Fruit fly (Drosophila melanogaster) whole organism, prepupa: ENCODE measurements around the gene CG32091.

ENCODE experiments used
- CG10669 ChIP-seq: fragments of 200-800 bp; sonication (Bioruptor generic); optimal IDR thresholded peaks from 3 replicates; lab custom pipeline; 2018; ENCODE audit warnings: missing biosample characterization, mild to moderate bottlenecking, missing genetic modification characterization, moderate library complexity
- CG11294 ChIP-seq: fragments of 200-800 bp; sonication (Bioruptor generic); IDR thresholded peaks from 2 replicates; pipeline ENCODE4 v1.3.6; 2022; ENCODE audit warnings: missing biosample characterization, missing genetic modification characterization
- CG11762 ChIP-seq: fragments of 200-800 bp; sonication (Bioruptor generic); optimal IDR thresholded peaks from 3 replicates; lab custom pipeline; 2016; ENCODE audit warnings: missing biosample characterization, missing genetic modification characterization; ENCODE audit not compliant: insufficient read depth
- CG11902 ChIP-seq: fragments of 200-800 bp; sonication (Bioruptor generic); optimal IDR thresholded peaks from 3 replicates; lab custom pipeline; 2016; ENCODE audit warnings: missing biosample characterization, missing genetic modification characterization
- CG15336 ChIP-seq: fragments of 200-800 bp; sonication (Bioruptor generic); IDR thresholded peaks from 2 replicates; pipeline ENCODE4 v1.3.6; 2022; ENCODE audit warnings: missing biosample characterization, missing genetic modification characterization
- CG1621 ChIP-seq: fragments of 200-800 bp; sonication (Bioruptor generic); optimal IDR thresholded peaks from 3 replicates; lab custom pipeline; 2018; ENCODE audit warnings: missing biosample characterization, mild to moderate bottlenecking, missing genetic modification characterization
- CG16779 ChIP-seq: fragments of 200-800 bp; sonication (Bioruptor generic); optimal IDR thresholded peaks from 3 replicates; lab custom pipeline; 2017; ENCODE audit warnings: missing biosample characterization, mild to moderate bottlenecking, missing genetic modification characterization
- CG3032 ChIP-seq: fragments of 200-800 bp; optimal IDR thresholded peaks from 2 replicates; lab custom pipeline; 2019; ENCODE audit warnings: missing biosample characterization, mild to moderate bottlenecking, missing genetic modification characterization, moderate library complexity
- CG31627 ChIP-seq: fragments of 200-800 bp; sonication (Bioruptor generic); optimal IDR thresholded peaks from 3 replicates; lab custom pipeline; 2016; ENCODE audit warnings: missing biosample characterization, missing genetic modification characterization
- CG34406 ChIP-seq: fragments of 200-800 bp; sonication (Bioruptor generic); optimal IDR thresholded peaks from 3 replicates; lab custom pipeline; 2016; ENCODE audit warnings: missing biosample characterization, missing genetic modification characterization
- CG3919 ChIP-seq: fragments of 200-800 bp; sonication (Bioruptor generic); optimal IDR thresholded peaks from 3 replicates; lab custom pipeline; 2016; ENCODE audit warnings: missing biosample characterization, missing genetic modification characterization
- CG6163 ChIP-seq: fragments of 200-800 bp; sonication (Bioruptor generic); IDR thresholded peaks from 3 replicates; pipeline ENCODE4 v1.3.6; 2022; ENCODE audit warnings: missing biosample characterization, missing genetic modification characterization
- CG6276 ChIP-seq: fragments of 200-800 bp; sonication (Bioruptor generic); optimal IDR thresholded peaks from 2 replicates; lab custom pipeline; 2017; ENCODE audit warnings: missing biosample characterization, mild to moderate bottlenecking, missing genetic modification characterization
- CG6792 ChIP-seq: fragments of 200-800 bp; sonication (Bioruptor generic); optimal IDR thresholded peaks from 3 replicates; lab custom pipeline; 2016; ENCODE audit warnings: missing biosample characterization, missing genetic modification characterization
- CG6808 ChIP-seq: fragments of 200-800 bp; sonication (Bioruptor generic); optimal IDR thresholded peaks from 3 replicates; lab custom pipeline; 2017; ENCODE audit warnings: missing biosample characterization, missing genetic modification characterization, mild to moderate bottlenecking, moderate library complexity, missing genetic modification reagents
- CG6854 ChIP-seq: fragments of 200-800 bp; sonication (Bioruptor generic); optimal IDR thresholded peaks from 2 replicates; lab custom pipeline; 2017; ENCODE audit warnings: missing biosample characterization, mild to moderate bottlenecking, missing genetic modification characterization
- CG7368 ChIP-seq: fragments of 200-800 bp; sonication (Bioruptor generic); optimal IDR thresholded peaks from 3 replicates; lab custom pipeline; 2016; ENCODE audit warnings: missing biosample characterization, missing genetic modification characterization
- CG8119 ChIP-seq: fragments of 200-800 bp; sonication (Bioruptor generic); IDR thresholded peaks from 3 replicates; pipeline ENCODE4 v1.3.6; 2022; ENCODE audit warnings: missing biosample characterization, missing genetic modification characterization
- CG8319 ChIP-seq: fragments of 200-800 bp; sonication (Bioruptor generic); optimal IDR thresholded peaks from 3 replicates; lab custom pipeline; 2016; ENCODE audit warnings: missing biosample characterization, missing genetic modification characterization
- CG8632 ChIP-seq: fragments of 200-800 bp; sonication (Bioruptor generic); optimal IDR thresholded peaks from 3 replicates; lab custom pipeline; 2016; ENCODE audit warnings: missing biosample characterization, missing genetic modification characterization
- CG9139 ChIP-seq: fragments of 200-800 bp; sonication (Bioruptor generic); optimal IDR thresholded peaks from 3 replicates; lab custom pipeline; 2017; ENCODE audit warnings: missing biosample characterization, mild to moderate bottlenecking, missing genetic modification characterization
- Eip78C ChIP-seq: fragments of 200-800 bp; sonication (Bioruptor generic); peaks from one replicate; lab custom pipeline; 2016; ENCODE audit warnings: missing biosample characterization, missing genetic modification characterization
- Eip93F ChIP-seq: fragments of 200-800 bp; sonication (Bioruptor generic); optimal IDR thresholded peaks from 2 replicates; lab custom pipeline; 2016; ENCODE audit warnings: missing biosample characterization, mild to moderate bottlenecking, missing genetic modification characterization
- Ets21C ChIP-seq: fragments of 200-800 bp; sonication (Bioruptor generic); optimal IDR thresholded peaks from 3 replicates; lab custom pipeline; 2016; ENCODE audit warnings: missing biosample characterization, missing genetic modification characterization
- Ets96B ChIP-seq: fragments of 200-800 bp; optimal IDR thresholded peaks from 2 replicates; lab custom pipeline; 2019; ENCODE audit warnings: missing biosample characterization, mild to moderate bottlenecking, missing genetic modification characterization, moderate library complexity
- Gug ChIP-seq: fragments of 200-800 bp; sonication (Bioruptor generic); IDR thresholded peaks from 2 replicates; pipeline ENCODE4 v1.3.6; 2022; ENCODE audit warnings: missing biosample characterization, missing genetic modification characterization
- Hr38 ChIP-seq: sonication (Bioruptor generic); optimal IDR thresholded peaks from 2 replicates; lab custom pipeline; 2016; ENCODE audit warnings: missing biosample characterization, missing genetic modification characterization
- Hr4 ChIP-seq: fragments of 200-800 bp; sonication (Bioruptor generic); optimal IDR thresholded peaks from 3 replicates; lab custom pipeline; 2016; ENCODE audit warnings: missing biosample characterization, missing genetic modification characterization
- Lpt ChIP-seq: fragments of 200-800 bp; sonication (Bioruptor generic); optimal IDR thresholded peaks from 3 replicates; lab custom pipeline; 2016; ENCODE audit warnings: missing biosample characterization, missing genetic modification characterization
- Met ChIP-seq: fragments of 200-800 bp; sonication (Bioruptor generic); optimal IDR thresholded peaks from 3 replicates; lab custom pipeline; 2016; ENCODE audit warnings: missing biosample characterization, missing genetic modification characterization
- OdsH ChIP-seq: fragments of 200-800 bp; sonication (Bioruptor generic); optimal IDR thresholded peaks from 3 replicates; lab custom pipeline; 2016; ENCODE audit warnings: missing biosample characterization, missing genetic modification characterization
- Sox14 ChIP-seq: fragments of 200-800 bp; sonication (Bioruptor generic); optimal IDR thresholded peaks from 3 replicates; lab custom pipeline; 2016; ENCODE audit warnings: missing biosample characterization, missing genetic modification characterization
- achi ChIP-seq: fragments of 200-800 bp; sonication (Bioruptor generic); optimal IDR thresholded peaks from 3 replicates; lab custom pipeline; 2016; ENCODE audit warnings: missing biosample characterization, missing genetic modification characterization
- acj6 ChIP-seq: fragments of 200-800 bp; sonication (Bioruptor generic); optimal IDR thresholded peaks from 3 replicates; lab custom pipeline; 2016; ENCODE audit warnings: missing biosample characterization, missing genetic modification characterization
- cyc ChIP-seq: fragments of 200-800 bp; sonication (Bioruptor generic); optimal IDR thresholded peaks from 3 replicates; lab custom pipeline; 2016; ENCODE audit warnings: missing biosample characterization, missing genetic modification characterization
- dsx ChIP-seq: fragments of 200-800 bp; optimal IDR thresholded peaks from 3 replicates; lab custom pipeline; 2019; ENCODE audit warnings: missing biosample characterization, mild to moderate bottlenecking, missing genetic modification characterization, moderate library complexity; ENCODE audit not compliant: poor library complexity, severe bottlenecking
- eg ChIP-seq: fragments of 200-800 bp; sonication (Bioruptor generic); IDR thresholded peaks from 3 replicates; pipeline ENCODE4 v1.3.6; 2022; ENCODE audit warnings: missing biosample characterization, missing genetic modification characterization
- esn ChIP-seq: fragments of 200-800 bp; sonication (Bioruptor generic); optimal IDR thresholded peaks from 2 replicates; lab custom pipeline; 2016; ENCODE audit warnings: missing biosample characterization, mild to moderate bottlenecking, missing genetic modification characterization, moderate library complexity
- fd59A ChIP-seq: fragments of 200-800 bp; sonication (Bioruptor generic); optimal IDR thresholded peaks from 2 replicates; lab custom pipeline; 2017; ENCODE audit warnings: missing biosample characterization, mild to moderate bottlenecking, missing genetic modification characterization, missing genetic modification reagents
- fkh ChIP-seq: fragments of 200-800 bp; sonication (Bioruptor generic); optimal IDR thresholded peaks from 3 replicates; lab custom pipeline; 2017; ENCODE audit warnings: missing biosample characterization, mild to moderate bottlenecking, missing genetic modification characterization, moderate library complexity
- lz ChIP-seq: fragments of 200-800 bp; sonication (Bioruptor generic); optimal IDR thresholded peaks from 3 replicates; lab custom pipeline; 2016; ENCODE audit warnings: missing biosample characterization, missing genetic modification characterization
- net ChIP-seq: fragments of 200-800 bp; sonication (Bioruptor generic); optimal IDR thresholded peaks from 3 replicates; lab custom pipeline; 2016; ENCODE audit warnings: missing biosample characterization, missing genetic modification characterization
- salr ChIP-seq, 2 experiments: fragments of 200-800 bp; sonication (Bioruptor generic); optimal IDR thresholded peaks; 3 replicates each; lab custom pipeline; 2016 to 2018; ENCODE audit warnings: missing biosample characterization in 2 of 2, missing genetic modification characterization in 2 of 2, mild to moderate bottlenecking in 1 of 2
- ss ChIP-seq, 2 experiments: fragments of 200-800 bp; sonication (Bioruptor generic); optimal IDR thresholded peaks; 2 replicates in 1 of 2; 3 replicates in 1 of 2; lab custom pipeline; 2017 to 2018; ENCODE audit warnings: mild to moderate bottlenecking in 2 of 2, missing biosample characterization in 2 of 2, missing genetic modification characterization in 2 of 2, moderate library complexity in 1 of 2
- svp ChIP-seq: fragments of 200-800 bp; sonication (Bioruptor generic); peaks from one replicate; lab custom pipeline; 2016; ENCODE audit warnings: missing biosample characterization, missing genetic modification characterization
- topi ChIP-seq: fragments of 200-800 bp; sonication (Bioruptor generic); optimal IDR thresholded peaks from 3 replicates; lab custom pipeline; 2016; ENCODE audit warnings: missing biosample characterization, missing genetic modification characterization

CG32091 gene

DNA sequence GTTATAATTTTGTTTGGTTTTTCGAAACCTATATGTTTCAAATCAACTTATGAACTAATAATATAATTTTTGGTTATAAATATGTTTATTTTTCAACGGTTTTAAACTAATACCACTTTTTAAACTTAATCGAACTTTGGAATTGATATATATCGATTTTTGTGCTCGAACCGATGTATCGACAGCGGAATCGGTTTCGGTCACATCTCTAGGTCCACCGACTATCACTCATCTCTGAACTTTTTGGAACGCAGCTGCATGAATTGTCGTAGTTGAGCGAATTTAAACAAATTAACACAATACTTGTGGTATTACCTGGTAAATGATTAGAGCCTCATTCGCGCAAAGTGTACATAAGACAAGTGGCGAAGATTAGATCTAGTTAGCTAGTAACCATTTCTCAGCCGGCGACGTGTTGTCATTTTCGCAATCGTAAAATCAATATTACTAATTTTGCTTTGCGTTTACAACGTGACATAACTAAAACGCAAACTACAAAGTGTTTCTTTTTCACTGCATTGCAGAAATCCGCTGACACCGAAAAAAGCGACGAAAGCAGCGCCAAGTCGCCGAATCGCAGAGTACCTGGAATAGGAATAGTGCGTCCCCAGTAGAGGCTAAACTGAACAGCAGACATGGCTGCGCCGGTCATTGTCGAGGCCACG lies 3.2 kb upstream of the CG32091 start, which contains the start of gene Apt1:
Gene Apt1, plus strand, starts transcription at position 219 of the 665 bp plus-strand sequence.
- peak; percentile 48 for TF ChIP-seq fkh (GFP tag; lab: Kevin White, UChicago)
- TF ChIP-seq Hr4 (GFP tag; lab: Kevin White, UChicago), result peak; percentile 4
- peak; percentile 4 for TF ChIP-seq OdsH
- TF ChIP-seq CG34406 (GFP tag; lab: Kevin White, UChicago), result no peak
- peak; percentile 11 for TF ChIP-seq lz (GFP tag; lab: Kevin White, UChicago)
- peak; percentile 11 for TF ChIP-seq dsx
- peak; percentile 39 for TF ChIP-seq Eip78C (GFP tag; lab: Kevin White, UChicago)
- no peak for TF ChIP-seq CG6276
- TF ChIP-seq CG11294, result no peak
- TF ChIP-seq CG16779 (tag; lab: Kevin White, UChicago), result no peak
- peak; percentile 27 to 41 for TF ChIP-seq ss (GFP tag; optimal IDR thresholded peaks at IDR 0.05; lab: Kevin White, UChicago)
- no peak for TF ChIP-seq CG10669
- TF ChIP-seq CG8319 (GFP tag; lab: Kevin White, UChicago), result no peak
- peak; percentile 6 for TF ChIP-seq CG3032 (tag; lab: Kevin White, UChicago)
- TF ChIP-seq acj6 (GFP tag; lab: Kevin White, UChicago), result no peak
- no peak for TF ChIP-seq Eip93F (GFP tag; lab: Kevin White, UChicago)
- peak; percentile 68 for TF ChIP-seq svp
- no peak for TF ChIP-seq eg (GFP tag; lab: Robert Waterston, UW)
- TF ChIP-seq esn, result peak; percentile 44

DNA sequence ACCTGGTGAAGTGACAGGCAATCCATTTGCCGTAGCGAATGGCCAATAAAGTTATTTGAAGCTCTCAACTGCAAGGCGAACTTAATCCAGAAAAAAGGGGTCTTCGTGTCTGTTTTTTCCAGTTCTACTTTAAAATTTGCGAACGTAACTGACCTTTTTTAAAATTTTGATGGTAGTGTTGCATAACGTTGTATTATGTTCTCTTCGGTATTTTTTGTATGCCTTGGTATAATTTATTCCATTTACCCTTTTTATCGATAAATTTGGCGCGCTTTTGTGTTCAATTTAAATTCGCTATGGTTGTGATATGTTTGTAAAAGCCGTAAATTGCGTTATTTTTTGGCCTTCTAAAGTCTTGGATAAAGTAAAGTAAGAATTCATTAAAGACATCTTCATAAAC lies 508 bp upstream of the CG32091 start:
- TF ChIP-seq CG11902 (GFP tag; lab: Kevin White, UChicago) (no peak), Ets21C (GFP tag; lab: Kevin White, UChicago) (no peak), CG7368 (GFP tag; lab: Kevin White, UChicago) (no peak), CG3919 (GFP tag; lab: Kevin White, UChicago) (no peak), Lpt (GFP tag; lab: Kevin White, UChicago) (no peak), dsx (no peak), Hr38 (no peak), CG8632 (GFP tag; lab: Kevin White, UChicago) (no peak), CG6854 (no peak), esn (peak; percentile 9), topi (GFP tag; lab: Kevin White, UChicago) (no peak), Gug (GFP tag; lab: Robert Waterston, UW) (no peak), lz (GFP tag; lab: Kevin White, UChicago) (peak; percentile 24), eg (GFP tag; lab: Robert Waterston, UW) (no peak), CG8119 (GFP tag; lab: Robert Waterston, UW) (no peak)

DNA sequence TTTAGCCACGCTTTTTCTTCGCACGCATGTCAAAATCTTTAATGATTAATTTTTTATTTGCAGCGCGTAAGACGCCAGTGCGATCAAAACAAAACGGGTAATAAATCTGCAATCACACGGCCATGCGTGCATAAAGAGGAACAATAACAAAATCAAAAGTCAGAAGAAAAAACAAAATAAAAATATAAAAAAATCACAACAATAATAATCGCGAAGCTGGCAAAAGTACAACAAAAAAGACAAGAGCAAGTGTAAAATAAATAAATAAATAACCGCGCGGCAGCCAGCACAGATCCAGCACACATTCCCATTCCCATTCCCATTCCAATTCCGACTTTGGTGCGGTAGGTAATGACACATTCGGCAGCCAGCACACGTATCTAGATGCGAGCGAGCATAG lies 3.4 kb downstream of the CG32091 start:
- peak; percentile 78 for TF ChIP-seq CG6808
- TF ChIP-seq CG10669, result peak; percentile 42
- no peak for TF ChIP-seq Met (GFP tag; lab: Kevin White, UChicago)
- TF ChIP-seq net (GFP tag; lab: Kevin White, UChicago), result peak; percentile 50
- no peak for TF ChIP-seq fkh (GFP tag; lab: Kevin White, UChicago)
- no peak for TF ChIP-seq cyc
- TF ChIP-seq CG1621 (tag; lab: Kevin White, UChicago), result peak; percentile 71
- peak; percentile 69 for TF ChIP-seq Eip78C (GFP tag; lab: Kevin White, UChicago)
- no peak for TF ChIP-seq CG31627 (GFP tag; lab: Kevin White, UChicago)
- peak; percentile 58 for TF ChIP-seq CG15336
- no peak for TF ChIP-seq CG8319 (GFP tag; lab: Kevin White, UChicago)
- TF ChIP-seq CG11762 (GFP tag; lab: Kevin White, UChicago), result no peak
- TF ChIP-seq eg (GFP tag; lab: Robert Waterston, UW), result peak; percentile 85; the same call in 2 of the 3 replicates
- no peak for TF ChIP-seq CG34406 (GFP tag; lab: Kevin White, UChicago)
- peak; percentile 67 for TF ChIP-seq CG9139 (GFP tag; lab: Kevin White, UChicago)
- TF ChIP-seq CG6163 (GFP tag; lab: Robert Waterston, UW), result peak; percentile 82; the same call in 2 of the 3 replicates
- TF ChIP-seq salr (GFP tag; optimal IDR thresholded peaks at IDR 0.05; lab: Kevin White, UChicago), result no peak
- peak; percentile 13 for TF ChIP-seq CG3919 (GFP tag; lab: Kevin White, UChicago)
- TF ChIP-seq Sox14 (GFP tag; lab: Kevin White, UChicago), result no peak
- TF ChIP-seq Ets96B (tag; lab: Kevin White, UChicago), result peak; percentile 75
- peak; percentile 2 for TF ChIP-seq fd59A (GFP tag; lab: Kevin White, UChicago)
- peak; percentile 25 for TF ChIP-seq Lpt (GFP tag; lab: Kevin White, UChicago)
- TF ChIP-seq CG6792 (GFP tag; lab: Kevin White, UChicago), result no peak
- peak; percentile 75 to 77 for TF ChIP-seq ss (GFP tag; optimal IDR thresholded peaks at IDR 0.05; lab: Kevin White, UChicago)
- TF ChIP-seq achi (GFP tag; lab: Kevin White, UChicago), result peak; percentile 39
- TF ChIP-seq Eip93F (GFP tag; lab: Kevin White, UChicago), result no peak
- TF ChIP-seq CG6276, result peak; percentile 84
- peak; percentile 82 for TF ChIP-seq CG16779 (tag; lab: Kevin White, UChicago)
- peak; percentile 62 for TF ChIP-seq dsx
